Fruit fly (Drosophila melanogaster) whole organism: Measurements from ENCODE around the gene CG13022.

Source experiments
- Dll ChIP-seq: fragments of >200 bp; optimal IDR thresholded peaks from 2 replicates; lab custom pipeline; 2017
- usp ChIP-seq: fragments of >200 bp; optimal IDR thresholded peaks from 2 replicates; lab custom pipeline; 2017; ENCODE audit warnings: missing biosample characterization, missing genetic modification characterization, mixed read lengths

DNA sequence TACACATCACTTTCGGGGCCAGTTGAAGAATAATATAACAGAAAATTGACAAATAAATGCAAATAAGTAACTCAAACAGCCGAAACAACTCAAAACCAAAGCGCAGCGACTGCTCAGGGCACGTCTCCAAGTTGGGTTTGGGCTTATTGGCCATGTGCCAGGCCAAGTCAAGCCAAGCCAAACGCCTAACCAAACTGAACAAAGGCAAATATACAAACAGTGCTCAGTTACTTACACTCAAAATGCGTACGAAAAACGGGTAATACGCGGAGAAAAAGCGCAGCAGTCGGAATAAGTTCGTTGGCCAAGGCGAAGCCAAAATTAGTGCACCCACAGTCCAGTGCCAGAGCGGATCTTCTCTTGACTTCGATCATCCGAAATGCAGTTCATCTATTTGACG is 15.8 kb downstream of the CG13022 start, which contains the start of gene CG13028:
- TF ChIP-seq usp (GFP tag; lab: Kevin White, UChicago) (no peak), Dll (lab: Kevin White, UChicago) (no peak)
